Worm (Caenorhabditis elegans) whole organism, young adult: Measurements from ENCODE around the gene nep-4.

Source experiments
- B0019.2 ChIP-seq: fragments of 200-800 bp; sonication (Bioruptor generic); conservative IDR thresholded peaks from 2 replicates; pipeline ENCODE4 v1.3.6; 2022; ENCODE audit warnings: missing genetic modification reagents, missing genetic modification characterization, missing compliant biosample characterization
- F23B12.7 ChIP-seq: sonication (generic microtip); optimal IDR thresholded peaks from 2 replicates; lab custom pipeline; 2017; ENCODE audit warnings: missing genetic modification characterization, mild to moderate bottlenecking, missing compliant biosample characterization, antibody characterized with exemption, moderate library complexity; ENCODE audit not compliant: insufficient read depth
- F55B11.4 ChIP-seq: sonication (generic microtip); optimal IDR thresholded peaks from 2 replicates; lab custom pipeline; 2016; ENCODE audit warnings: missing compliant biosample characterization, missing genetic modification characterization, borderline replicate concordance; ENCODE audit not compliant: insufficient read depth
- K12H6.12 ChIP-seq: fragments of 200-800 bp; sonication (Bioruptor generic); optimal IDR thresholded peaks from 2 replicates; lab custom pipeline; 2018; ENCODE audit warnings: mild to moderate bottlenecking, missing genetic modification characterization, missing compliant biosample characterization
- akir-1 ChIP-seq: fragments of 200-800 bp; sonication (Bioruptor generic); optimal IDR thresholded peaks from 2 replicates; lab custom pipeline; 2018; ENCODE audit warnings: mild to moderate bottlenecking, missing genetic modification characterization, moderate library complexity, missing compliant biosample characterization
- ama-1 ChIP-seq, 3 experiments: fragments of 150-350 bp in 1 of 3; sonication (generic microtip) in 2 of 3; optimal IDR thresholded peaks; 2 replicates each; lab custom pipeline; 2014 to 2018; ENCODE audit warnings: missing biosample characterization in 2 of 3, missing genetic modification characterization in 2 of 3, missing genetic modification reagents in 2 of 3
- cebp-1 ChIP-seq, 2 experiments: fragments of 200-800 bp in 1 of 2; sonication (Bioruptor generic) in 1 of 2; sonication (generic microtip) in 1 of 2; IDR thresholded peaks in 1 of 2; optimal IDR thresholded peaks in 1 of 2; 2 replicates each; pipeline versions ENCODE4 v1.3.6 to Lab custom; 2017 to 2022; ENCODE audit warnings: missing compliant biosample characterization in 2 of 2, missing genetic modification characterization in 2 of 2, mild to moderate bottlenecking in 1 of 2, missing genetic modification reagents in 1 of 2, moderate library complexity in 1 of 2
- ceh-40 ChIP-seq: fragments of 200-800 bp; sonication (Bioruptor generic); IDR thresholded peaks from 2 replicates; pipeline ENCODE4 v1.3.6; 2022; ENCODE audit warnings: missing genetic modification characterization, missing compliant biosample characterization
- chd-7 ChIP-seq: sonication (generic microtip); optimal IDR thresholded peaks from 2 replicates; lab custom pipeline; 2016; ENCODE audit warnings: mild to moderate bottlenecking, missing genetic modification characterization, moderate library complexity, missing compliant biosample characterization
- die-1 ChIP-seq: sonication (generic microtip); optimal IDR thresholded peaks from 2 replicates; lab custom pipeline; 2016; ENCODE audit warnings: missing genotype, mild to moderate bottlenecking, missing genetic modification characterization, missing compliant biosample characterization
- dox-1 ChIP-seq: fragments of 200-800 bp; sonication (Bioruptor generic); IDR thresholded peaks from 2 replicates; pipeline ENCODE4 v1.3.6; 2022; ENCODE audit warnings: missing genetic modification reagents, missing genetic modification characterization, missing compliant biosample characterization
- dpl-1 ChIP-seq: fragments of 150-350 bp; optimal IDR thresholded peaks from 2 replicates; lab custom pipeline; 2014; ENCODE audit warnings: missing biosample characterization, missing genetic modification reagents, missing genetic modification characterization
- efl-1 ChIP-seq: fragments of 150-350 bp; optimal IDR thresholded peaks from 2 replicates; lab custom pipeline; 2014; ENCODE audit warnings: missing biosample characterization, missing genetic modification reagents, missing genetic modification characterization
- egl-18 ChIP-seq: fragments of 200-800 bp; sonication (Bioruptor generic); IDR thresholded peaks from 2 replicates; pipeline ENCODE4 v1.3.6; 2022; ENCODE audit warnings: missing genetic modification reagents, missing genetic modification characterization, missing compliant biosample characterization
- ets-4 ChIP-seq: fragments of 200-800 bp; sonication (Bioruptor generic); optimal IDR thresholded peaks from 2 replicates; lab custom pipeline; 2018; ENCODE audit warnings: mild to moderate bottlenecking, missing genetic modification characterization, missing compliant biosample characterization
- fkh-3 ChIP-seq: sonication (generic microtip); optimal IDR thresholded peaks from 2 replicates; lab custom pipeline; 2016; ENCODE audit warnings: mild to moderate bottlenecking, missing genetic modification characterization, missing compliant biosample characterization
- hlh-26 ChIP-seq: fragments of 200-800 bp; sonication (Bioruptor generic); conservative IDR thresholded peaks from 2 replicates; pipeline ENCODE4 v1.3.6; 2022; ENCODE audit warnings: missing genetic modification reagents, missing genetic modification characterization, missing compliant biosample characterization
- hmg-1.2 ChIP-seq: fragments of 200-800 bp; sonication (Bioruptor generic); IDR thresholded peaks from 2 replicates; pipeline ENCODE4 v1.3.6; 2022; ENCODE audit warnings: missing genetic modification reagents, missing genetic modification characterization, missing compliant biosample characterization
- hmg-20 ChIP-seq: fragments of 200-800 bp; sonication (Bioruptor generic); IDR thresholded peaks from 2 replicates; pipeline ENCODE4 v1.3.6; 2022; ENCODE audit warnings: missing genetic modification reagents, missing genetic modification characterization, missing compliant biosample characterization
- hrde-1 ChIP-seq: sonication (generic microtip); optimal IDR thresholded peaks from 2 replicates; lab custom pipeline; 2016; ENCODE audit warnings: missing genetic modification characterization, mild to moderate bottlenecking, missing compliant biosample characterization, moderate library complexity, missing genotype, missing genetic modification reagents, borderline replicate concordance
- lag-1 ChIP-seq: fragments of 200-800 bp; sonication (Bioruptor generic); IDR thresholded peaks from 2 replicates; pipeline ENCODE4 v1.3.6; 2022; ENCODE audit warnings: missing genetic modification reagents, missing genetic modification characterization, missing compliant biosample characterization
- let-607 ChIP-seq, 2 experiments: fragments of 200-800 bp in 1 of 2; sonication (Bioruptor generic) in 1 of 2; sonication (generic microtip) in 1 of 2; optimal IDR thresholded peaks; 2 replicates each; lab custom pipeline; 2016 to 2018; ENCODE audit warnings: mild to moderate bottlenecking in 2 of 2, missing compliant biosample characterization in 2 of 2, missing genetic modification characterization in 2 of 2, moderate library complexity in 2 of 2, missing genotype in 1 of 2
- lsl-1 ChIP-seq: fragments of 200-800 bp; sonication (Bioruptor generic); optimal IDR thresholded peaks from 2 replicates; lab custom pipeline; 2018; ENCODE audit warnings: mild to moderate bottlenecking, missing genetic modification characterization, moderate library complexity, missing compliant biosample characterization
- nhr-27 ChIP-seq: fragments of 200-800 bp; sonication (Bioruptor generic); optimal IDR thresholded peaks from 2 replicates; lab custom pipeline; 2018; ENCODE audit warnings: mild to moderate bottlenecking, missing genetic modification characterization, moderate library complexity, missing compliant biosample characterization
- tbp1 ChIP-seq: fragments of 200-800 bp; sonication (Bioruptor generic); optimal IDR thresholded peaks from 2 replicates; lab custom pipeline; 2018; ENCODE audit warnings: mild to moderate bottlenecking, missing genetic modification characterization, missing compliant biosample characterization
- unc-62 ChIP-seq: fragments of 150-350 bp; optimal IDR thresholded peaks from 2 replicates; lab custom pipeline; 2014; ENCODE audit warnings: missing biosample characterization, missing genetic modification reagents, missing genetic modification characterization
- zfh-2 ChIP-seq: fragments of 200-800 bp; sonication (Bioruptor generic); conservative IDR thresholded peaks from 2 replicates; pipeline ENCODE4 v1.3.6; 2022; ENCODE audit warnings: missing genetic modification reagents, missing genetic modification characterization, missing compliant biosample characterization
- ztf-25 ChIP-seq: fragments of 200-800 bp; sonication (Bioruptor generic); IDR thresholded peaks from 2 replicates; pipeline ENCODE4 v1.3.6; 2022; ENCODE audit warnings: missing genetic modification reagents, missing genetic modification characterization, missing compliant biosample characterization
- ztf-26 ChIP-seq: sonication (generic microtip); optimal IDR thresholded peaks from 2 replicates; lab custom pipeline; 2017; ENCODE audit warnings: missing genetic modification characterization, missing compliant biosample characterization

nep-4 gene

ce11 chrX:6840670-6841308 is 22.4 kb downstream of the nep-4 start, which contains the start of the genes glr-6 and asg-2 (continued):
- peak; percentile 50 for TF ChIP-seq F23B12.7 (tag; lab: Kevin White, UChicago)
- no peak for TF ChIP-seq hmg-20 (GFP tag; lab: Robert Waterston, UW)

- TF ChIP-seq hmg-1.2 (peak; percentile 72), cebp-1 (GFP tag; IDR thresholded peaks at IDR 0.05; lab: Robert Waterston, UW) (peak; percentile 85), cebp-1 (tag; optimal IDR thresholded peaks at IDR 0.05; lab: Kevin White, UChicago) (peak; percentile 96), ets-4 (GFP tag; lab: Kevin White, UChicago) (no peak)
These were observed 27.1 kb downstream of the nep-4 start, which contains the start of gene F41B4.3 for ce11 chrX:6836065-6836527. F41B4.3 (minus strand) TSS chrX:6836115.

DNA sequence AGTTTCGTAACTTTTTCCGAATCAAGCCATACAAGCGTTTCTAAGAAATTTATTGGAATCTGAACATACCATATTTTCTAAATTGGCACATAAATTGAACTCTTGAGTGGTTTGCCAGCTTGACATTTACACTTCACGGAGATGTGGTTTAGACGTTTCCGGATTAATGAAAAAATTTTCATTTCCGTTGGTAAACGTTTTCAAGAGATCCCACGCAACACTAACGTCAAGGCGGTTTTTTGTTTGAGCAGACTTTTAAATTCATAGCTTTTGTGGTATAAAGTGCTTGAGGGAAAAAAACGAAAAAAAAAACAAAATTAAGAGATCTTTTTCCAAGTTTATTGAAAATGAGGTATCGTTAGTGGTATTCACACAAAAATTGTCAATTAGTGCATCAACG is 28.1 kb downstream of the nep-4 start, which contains the start of gene F41B4.2:
F41B4.2 (minus strand) TSS at position 101 of the 400 bp plus-strand sequence.
- no peak for TF ChIP-seq lsl-1 (GFP tag; lab: Kevin White, UChicago)
- TF ChIP-seq B0019.2 (GFP tag; lab: Robert Waterston, UW): no peak
- no peak for TF ChIP-seq F55B11.4
- no peak for TF ChIP-seq dpl-1

DNA sequence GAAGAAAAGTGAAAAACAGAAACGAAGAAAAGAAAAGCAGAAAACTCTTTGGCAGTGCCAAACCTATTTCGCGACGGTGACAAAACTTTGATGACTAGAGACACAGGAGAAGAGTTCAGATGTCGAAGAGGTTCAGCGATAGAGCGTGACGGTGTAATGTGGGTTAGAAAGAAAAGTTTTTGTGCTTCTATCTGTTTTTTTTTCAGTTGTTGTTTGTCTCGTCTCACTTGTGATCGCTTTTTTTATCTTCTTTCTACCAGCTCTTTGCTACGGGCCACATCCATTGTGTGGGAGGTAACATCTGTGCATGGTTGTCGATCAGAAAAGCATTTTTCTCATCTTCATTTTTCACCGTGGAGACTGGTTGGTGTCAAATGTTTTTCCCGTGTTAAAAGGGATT is 37.4 kb downstream of the nep-4 start, which contains the start of gene F41B4.1:
F41B4.1 (minus strand) TSS at position 23 of the 400 bp plus-strand sequence.
- peak; percentile 7 for TF ChIP-seq K12H6.12
- no peak for TF ChIP-seq fkh-3 (tag; lab: Kevin White, UChicago)

DNA sequence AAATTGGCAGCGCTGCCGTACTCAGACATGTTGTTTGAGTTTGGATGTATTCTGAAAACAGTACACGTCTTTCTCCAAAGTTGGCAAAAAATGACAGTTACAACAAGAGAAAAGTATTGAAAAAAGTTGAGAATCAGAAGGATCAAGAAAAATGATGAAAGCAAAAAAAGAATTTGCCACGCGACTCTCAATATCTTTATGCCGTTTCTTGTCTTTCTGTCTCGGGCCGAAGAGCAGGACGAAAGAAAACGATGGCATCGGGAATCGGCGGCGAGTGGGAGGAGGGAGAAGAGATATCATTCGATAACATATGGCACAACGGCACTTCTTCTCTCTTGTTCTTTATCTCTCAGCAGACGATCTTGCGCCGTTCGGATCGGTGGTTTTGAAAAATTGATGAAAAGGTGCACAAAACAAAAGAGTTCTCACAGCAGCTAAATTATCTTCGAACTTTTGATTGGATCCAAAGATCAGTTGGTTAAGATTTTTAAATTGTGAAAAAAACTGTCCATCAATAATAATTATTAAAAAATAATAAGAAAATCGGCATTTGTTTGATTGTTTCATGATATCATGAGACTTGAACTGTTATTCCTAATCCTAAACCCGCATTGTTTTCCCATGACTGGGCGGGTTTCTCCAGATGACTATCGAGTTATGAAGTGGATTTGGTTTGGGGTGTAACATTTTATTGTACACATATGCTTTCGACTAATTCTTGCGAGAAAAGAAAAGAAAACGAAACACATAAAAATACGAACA is 39.8 kb downstream of the nep-4 start, which contains the start of gene gei-15:
gei-15 (minus strand) TSS at position 51 of the 762 bp plus-strand sequence.
- TF ChIP-seq nhr-27 (no peak), chd-7 (no peak), egl-18 (GFP tag; lab: Robert Waterston, UW) (no peak), zfh-2 (GFP tag; lab: Robert Waterston, UW) (0 out of 2 replicates have a peak, but pooled peaks have one; percentile 37), ztf-26 (tag; lab: Kevin White, UChicago) (no peak), ceh-40 (no peak), hlh-26 (GFP tag; lab: Robert Waterston, UW) (no peak)

ce11 chrX:6822552-6822951 is 40.7 kb downstream of the nep-4 start:
- TF ChIP-seq unc-62 (GFP tag; lab: Kevin White, UChicago): no peak
- no peak for TF ChIP-seq ama-1 (optimal IDR thresholded peaks at IDR 0.05; lab: Kevin White, UChicago)
- no peak for TF ChIP-seq ama-1 (GFP tag; optimal IDR thresholded peaks at IDR 0.05; lab: Kevin White, UChicago)
- no peak for TF ChIP-seq chd-7
- no peak for TF ChIP-seq hmg-20 (GFP tag; lab: Robert Waterston, UW)
- no peak for TF ChIP-seq lag-1
- TF ChIP-seq akir-1: no peak
- no peak for TF ChIP-seq fkh-3 (tag; lab: Kevin White, UChicago)
- TF ChIP-seq efl-1 (GFP tag; lab: Kevin White, UChicago): no peak
- no peak for TF ChIP-seq dox-1 (GFP tag; lab: Robert Waterston, UW)
- no peak for TF ChIP-seq ztf-25 (GFP tag; lab: Robert Waterston, UW)
- TF ChIP-seq tbp1: no peak
- TF ChIP-seq hrde-1: no peak
- TF ChIP-seq zfh-2 (GFP tag; lab: Robert Waterston, UW): no peak
- no peak for TF ChIP-seq let-607 (tag; optimal IDR thresholded peaks at IDR 0.05; lab: Kevin White, UChicago)
- no peak for TF ChIP-seq die-1 (tag; lab: Kevin White, UChicago)
